Worm (Caenorhabditis elegans): ENCODE measurements around the gene ndua-1.
A peak's percentile ranks its signal among the peaks of the same experiment; 100 is the strongest.

Gene ndua-1

ce11 chrV:20851847-20852386 is at the start of gene ndua-1:
TSS of gene ndua-1 (minus strand) at chrV:20851897.
- TF ChIP-seq nhr-23 (tag; optimal IDR thresholded peaks at IDR 0.05) (no peak), snpc-4 (tag; optimal IDR thresholded peaks at IDR 0.05) (no peak), nhr-129 (tag; optimal IDR thresholded peaks at IDR 0.05) (peak; percentile 21), skn-1 (tag; optimal IDR thresholded peaks at IDR 0.05) (no peak), lin-11 (tag; optimal IDR thresholded peaks at IDR 0.05) (peak; percentile 35), sma-9 (GFP tag; optimal IDR thresholded peaks at IDR 0.05) (peak; percentile 26), sma-9 (tag; optimal IDR thresholded peaks at IDR 0.05) (no peak), sem-4 (tag; optimal IDR thresholded peaks at IDR 0.05) (peak; percentile 38), egl-27 (tag; optimal IDR thresholded peaks at IDR 0.05) (no peak), gmeb-1 (tag; optimal IDR thresholded peaks at IDR 0.05) (peak; percentile 48), R02D3.7 (tag; optimal IDR thresholded peaks at IDR 0.05) (no peak), lsy-2 (tag; optimal IDR thresholded peaks at IDR 0.05) (peak in 1 of 2 experiments; percentile 64), lin-39 (tag; optimal IDR thresholded peaks at IDR 0.05) (no peak), ztf-1 (GFP tag; conservative IDR thresholded peaks at IDR 0.05) (no peak), sma-3 (GFP tag; optimal IDR thresholded peaks at IDR 0.05) (peak; percentile 47), F13H6.1 (tag; optimal IDR thresholded peaks at IDR 0.05) (peak; percentile 39), peb-1 (tag; optimal IDR thresholded peaks at IDR 0.05) (no peak), ama-1 (optimal IDR thresholded peaks at IDR 0.05) (no peak), nhr-25 (tag; optimal IDR thresholded peaks at IDR 0.05) (no peak), lin-13 (GFP tag; optimal IDR thresholded peaks at IDR 0.05) (peak; percentile 49), unc-55 (GFP tag; optimal IDR thresholded peaks at IDR 0.05) (peak; percentile 62), C34F6.9 (tag; optimal IDR thresholded peaks at IDR 0.05) (peak; percentile 30)

ce11 chrV:20891871-20892270 is 40.2 kb upstream of the ndua-1 start:
- no peak for TF ChIP-seq lin-13 (GFP tag; optimal IDR thresholded peaks at IDR 0.05)
- no peak for TF ChIP-seq alr-1 (tag; optimal IDR thresholded peaks at IDR 0.05)
- TF ChIP-seq nhr-21 (tag; optimal IDR thresholded peaks at IDR 0.05), result no peak
- no peak for TF ChIP-seq peb-1 (tag; optimal IDR thresholded peaks at IDR 0.05)
- TF ChIP-seq nhr-23 (tag; optimal IDR thresholded peaks at IDR 0.05), result no peak
- no peak for TF ChIP-seq nhr-10 (tag; optimal IDR thresholded peaks at IDR 0.05)
- no peak for TF ChIP-seq ama-1 (optimal IDR thresholded peaks at IDR 0.05)
- TF ChIP-seq sma-9 (GFP tag; optimal IDR thresholded peaks at IDR 0.05), result no peak
- no peak for TF ChIP-seq sma-9 (tag; optimal IDR thresholded peaks at IDR 0.05)
- no peak for TF ChIP-seq unc-62 (GFP tag; optimal IDR thresholded peaks at IDR 0.05)

ce11 chrV:20879069-20879667 is 27.5 kb upstream of the ndua-1 start, which contains the start of gene unc-80:
TSS of gene unc-80 (plus strand) at chrV:20879601.
- TF ChIP-seq unc-55 (GFP tag; optimal IDR thresholded peaks at IDR 0.05), result peak; percentile 91
- no peak for TF ChIP-seq ceh-82 (tag; optimal IDR thresholded peaks at IDR 0.05)
- no peak for TF ChIP-seq ztf-1 (GFP tag; conservative IDR thresholded peaks at IDR 0.05)
- no peak for TF ChIP-seq unc-62 (GFP tag; optimal IDR thresholded peaks at IDR 0.05)
- no peak for TF ChIP-seq alr-1 (tag; optimal IDR thresholded peaks at IDR 0.05)
- TF ChIP-seq lin-13 (GFP tag; optimal IDR thresholded peaks at IDR 0.05), result peak; percentile 36
- TF ChIP-seq nhr-129 (tag; optimal IDR thresholded peaks at IDR 0.05), result peak; percentile 61
- no peak for TF ChIP-seq skn-1 (tag; optimal IDR thresholded peaks at IDR 0.05)
- no peak for TF ChIP-seq lin-11 (tag; optimal IDR thresholded peaks at IDR 0.05)
- TF ChIP-seq elt-3 (tag; optimal IDR thresholded peaks at IDR 0.05), result no peak
- peak; percentile 80 for TF ChIP-seq crh-2 (tag; optimal IDR thresholded peaks at IDR 0.05)
- no peak for TF ChIP-seq nhr-10 (tag; optimal IDR thresholded peaks at IDR 0.05)
- peak; percentile 13 for TF ChIP-seq sem-4 (tag; optimal IDR thresholded peaks at IDR 0.05)
- TF ChIP-seq peb-1 (tag; optimal IDR thresholded peaks at IDR 0.05), result no peak
- TF ChIP-seq R02D3.7 (tag; optimal IDR thresholded peaks at IDR 0.05), result no peak
- TF ChIP-seq zag-1 (tag; optimal IDR thresholded peaks at IDR 0.05), result peak; percentile 83
- TF ChIP-seq nhr-6 (tag; optimal IDR thresholded peaks at IDR 0.05), result peak; percentile 37
- TF ChIP-seq fos-1 (tag; optimal IDR thresholded peaks at IDR 0.05), result no peak
- TF ChIP-seq blmp-1 (tag; optimal IDR thresholded peaks at IDR 0.05; ENCODE audit: insufficient read depth), result no peak
- TF ChIP-seq sma-9 (GFP tag; optimal IDR thresholded peaks at IDR 0.05), result peak; percentile 62
- TF ChIP-seq sma-9 (tag; optimal IDR thresholded peaks at IDR 0.05), result no peak
- TF ChIP-seq F13H6.1 (tag; optimal IDR thresholded peaks at IDR 0.05), result peak; percentile 42
- no peak for TF ChIP-seq nhr-12 (tag; optimal IDR thresholded peaks at IDR 0.05)
- TF ChIP-seq sma-3 (GFP tag; optimal IDR thresholded peaks at IDR 0.05), result no peak
- TF ChIP-seq egl-27 (tag; optimal IDR thresholded peaks at IDR 0.05), result peak; percentile 44
- no peak for TF ChIP-seq gmeb-1 (tag; optimal IDR thresholded peaks at IDR 0.05)
- peak; percentile 30 to 68 for TF ChIP-seq lsy-2 (tag; optimal IDR thresholded peaks at IDR 0.05)
- no peak for TF ChIP-seq unc-39 (tag; optimal IDR thresholded peaks at IDR 0.05)
- no peak for TF ChIP-seq mab-5 (tag; optimal IDR thresholded peaks at IDR 0.05)
- TF ChIP-seq aly-2 (tag; optimal IDR thresholded peaks at IDR 0.05), result no peak
- TF ChIP-seq snpc-4 (tag; optimal IDR thresholded peaks at IDR 0.05), result peak; percentile 27
- TF ChIP-seq nhr-11 (tag; optimal IDR thresholded peaks at IDR 0.05), result no peak
- no peak for TF ChIP-seq nhr-23 (tag; optimal IDR thresholded peaks at IDR 0.05)
- TF ChIP-seq elt-1 (tag; optimal IDR thresholded peaks at IDR 0.05), result no peak
- no peak for TF ChIP-seq nhr-237 (tag; optimal IDR thresholded peaks at IDR 0.05)
- TF ChIP-seq C34F6.9 (tag; optimal IDR thresholded peaks at IDR 0.05), result peak; percentile 82
- no peak for TF ChIP-seq ztf-11 (tag; optimal IDR thresholded peaks at IDR 0.05)
- TF ChIP-seq lin-39 (tag; optimal IDR thresholded peaks at IDR 0.05), result no peak

Measured in whole organism, L2 larva.